Fruit fly (Drosophila melanogaster) whole organism: ENCODE measurements around the gene CG9231.

Source experiments
- CG8478 ChIP-seq: fragments of >200 bp; optimal IDR thresholded peaks from 2 replicates; lab custom pipeline; 2018; ENCODE audit warnings: inconsistent platforms
- Dll ChIP-seq: fragments of >200 bp; optimal IDR thresholded peaks from 2 replicates; lab custom pipeline; 2017
- EcR ChIP-seq, 2 experiments: fragments of >200 bp; optimal IDR thresholded peaks; 2 replicates each; lab custom pipeline; 2017; ENCODE audit warnings: missing biosample characterization in 2 of 2, missing genetic modification characterization in 2 of 2, missing genetic modification reagents in 2 of 2
- pan ChIP-seq: fragments of >200 bp; optimal IDR thresholded peaks from 2 replicates; lab custom pipeline; 2017
- psq ChIP-seq: fragments of >200 bp; optimal IDR thresholded peaks from 2 replicates; lab custom pipeline; 2017
- usp ChIP-seq: fragments of >200 bp; optimal IDR thresholded peaks from 2 replicates; lab custom pipeline; 2017; ENCODE audit warnings: missing biosample characterization, missing genetic modification characterization, mixed read lengths

Gene CG9231

dm6 chr3L:19598369-19599148, 12.8 kb upstream of the CG9231 start, which contains the start of the genes ash1 and Taf6:
ash1 (minus strand) TSS chr3L:19598755.
Taf6 (plus strand) TSS chr3L:19599088.
- no peak for TF ChIP-seq CG8478
- no peak for TF ChIP-seq EcR (GFP tag; optimal IDR thresholded peaks at IDR 0.05; lab: Kevin White, UChicago)
- no peak for TF ChIP-seq Dll
- TF ChIP-seq pan (lab: Kevin White, UChicago): no peak
- TF ChIP-seq psq (lab: Kevin White, UChicago): no peak
- no peak for TF ChIP-seq usp (GFP tag; lab: Kevin White, UChicago)

- TF ChIP-seq EcR (GFP tag; optimal IDR thresholded peaks at IDR 0.05; lab: Kevin White, UChicago) (no peak), pan (lab: Kevin White, UChicago) (no peak), Dll (no peak), usp (GFP tag; lab: Kevin White, UChicago) (no peak), psq (lab: Kevin White, UChicago) (no peak), CG8478 (no peak)
Observed at dm6 chr3L:19590422-19590821, 4.6 kb upstream of the CG9231 start, which contains the start of gene CG14100. CG14100 (minus strand) TSS chr3L:19590524.

- TF ChIP-seq pan (lab: Kevin White, UChicago) (no peak), Dll (no peak), usp (GFP tag; lab: Kevin White, UChicago) (no peak), EcR (GFP tag; optimal IDR thresholded peaks at IDR 0.05; lab: Kevin White, UChicago) (no peak), CG8478 (no peak), psq (lab: Kevin White, UChicago) (no peak)
Observed at dm6 chr3L:19584369-19584915, 1.4 kb downstream of the CG9231 start, which contains the start of gene Shal. Shal (minus strand) TSS chr3L:19584568.

- no peak for TF ChIP-seq psq (lab: Kevin White, UChicago)
- no peak for TF ChIP-seq usp (GFP tag; lab: Kevin White, UChicago)
- no peak for TF ChIP-seq EcR (GFP tag; optimal IDR thresholded peaks at IDR 0.05; lab: Kevin White, UChicago)
- no peak for TF ChIP-seq pan (lab: Kevin White, UChicago)
- TF ChIP-seq CG8478: no peak
- TF ChIP-seq Dll: no peak
Observed at dm6 chr3L:19580709-19581227, 5.0 kb downstream of the CG9231 start.

dm6 chr3L:19579346-19579745, 6.5 kb downstream of the CG9231 start:
- TF ChIP-seq CG8478 (no peak), Dll (no peak), psq (lab: Kevin White, UChicago) (no peak), EcR (GFP tag; optimal IDR thresholded peaks at IDR 0.05; lab: Kevin White, UChicago) (no peak), usp (GFP tag; lab: Kevin White, UChicago) (no peak), pan (lab: Kevin White, UChicago) (no peak)

dm6 chr3L:19575650-19576049, 10.2 kb downstream of the CG9231 start:
- TF ChIP-seq pan (lab: Kevin White, UChicago): no peak
- TF ChIP-seq psq (lab: Kevin White, UChicago): no peak
- no peak for TF ChIP-seq EcR (GFP tag; optimal IDR thresholded peaks at IDR 0.05; lab: Kevin White, UChicago)
- no peak for TF ChIP-seq usp (GFP tag; lab: Kevin White, UChicago)
- no peak for TF ChIP-seq CG8478
- TF ChIP-seq Dll: no peak

- no peak for TF ChIP-seq psq (lab: Kevin White, UChicago)
- no peak for TF ChIP-seq usp (GFP tag; lab: Kevin White, UChicago)
- TF ChIP-seq CG8478: no peak
- no peak for TF ChIP-seq pan (lab: Kevin White, UChicago)
- no peak for TF ChIP-seq EcR (GFP tag; optimal IDR thresholded peaks at IDR 0.05; lab: Kevin White, UChicago)
- TF ChIP-seq Dll: no peak
Observed at dm6 chr3L:19574452-19574851, 11.4 kb downstream of the CG9231 start.

- TF ChIP-seq Dll (no peak), CG8478 (no peak), psq (lab: Kevin White, UChicago) (no peak), pan (lab: Kevin White, UChicago) (no peak), usp (GFP tag; lab: Kevin White, UChicago) (no peak), EcR (GFP tag; optimal IDR thresholded peaks at IDR 0.05; lab: Kevin White, UChicago) (no peak)
Observed at dm6 chr3L:19569407-19569806, 16.4 kb downstream of the CG9231 start.

dm6 chr3L:19568999-19569398, 16.8 kb downstream of the CG9231 start:
- no peak for TF ChIP-seq usp (GFP tag; lab: Kevin White, UChicago)
- no peak for TF ChIP-seq pan (lab: Kevin White, UChicago)
- no peak for TF ChIP-seq psq (lab: Kevin White, UChicago)
- TF ChIP-seq CG8478: no peak
- no peak for TF ChIP-seq EcR (GFP tag; optimal IDR thresholded peaks at IDR 0.05; lab: Kevin White, UChicago)

dm6 chr3L:19566127-19566526, 19.7 kb downstream of the CG9231 start:
- TF ChIP-seq Dll (no peak), EcR (GFP tag; optimal IDR thresholded peaks at IDR 0.05; lab: Kevin White, UChicago) (no peak), psq (lab: Kevin White, UChicago) (no peak), pan (lab: Kevin White, UChicago) (no peak), usp (GFP tag; lab: Kevin White, UChicago) (no peak), CG8478 (no peak)

dm6 chr3L:19564905-19565700, 20.7 kb downstream of the CG9231 start:
- TF ChIP-seq EcR (GFP tag; optimal IDR thresholded peaks at IDR 0.05; lab: Kevin White, UChicago) (no peak), usp (GFP tag; lab: Kevin White, UChicago) (no peak), psq (lab: Kevin White, UChicago) (no peak), pan (lab: Kevin White, UChicago) (no peak), CG8478 (no peak), Dll (no peak)
